Fruit fly (Drosophila melanogaster) whole organism, embryonic: ENCODE measurements around the gene VhaPPA1-2.
A peak's percentile ranks its signal among the peaks of the same experiment; 100 is the strongest.

ENCODE experiments used
- Atf-2 ChIP-seq: fragments of 200-800 bp; sonication (Bioruptor generic); optimal IDR thresholded peaks from 2 replicates; lab custom pipeline; 2016; ENCODE audit warnings: missing biosample characterization, missing genetic modification characterization
- B-H1 ChIP-seq: fragments of 200-800 bp; sonication (Bioruptor generic); IDR thresholded peaks from 3 replicates; pipeline ENCODE4 v1.3.6; 2022; ENCODE audit warnings: missing biosample characterization, missing genetic modification characterization
- BEAF-32 ChIP-seq: fragments of 200-800 bp; sonication (Bioruptor generic); optimal IDR thresholded peaks from 3 replicates; lab custom pipeline; 2017; ENCODE audit warnings: missing biosample characterization, missing genetic modification characterization, mild to moderate bottlenecking, moderate library complexity, missing genetic modification reagents
- Blimp-1 ChIP-seq: fragments of 200-800 bp; sonication (Bioruptor generic); optimal IDR thresholded peaks from 3 replicates; lab custom pipeline; 2018; ENCODE audit warnings: missing biosample characterization, missing genetic modification characterization, mild to moderate bottlenecking, moderate library complexity, missing genetic modification reagents
- CG10274 ChIP-seq: fragments of 200-800 bp; sonication (Bioruptor generic); optimal IDR thresholded peaks from 3 replicates; lab custom pipeline; 2017; ENCODE audit warnings: missing biosample characterization, mild to moderate bottlenecking, missing genetic modification characterization
- CG10959 ChIP-seq: fragments of 200-800 bp; sonication (Bioruptor generic); IDR thresholded peaks from 2 replicates; pipeline ENCODE4 v1.3.6; 2022; ENCODE audit warnings: missing biosample characterization, missing genetic modification characterization
- CG13123 ChIP-seq: fragments of 200-800 bp; sonication (Bioruptor generic); optimal IDR thresholded peaks from 2 replicates; lab custom pipeline; 2016; ENCODE audit warnings: missing biosample characterization, missing genetic modification characterization
- CG13894 ChIP-seq: fragments of 200-800 bp; sonication (Bioruptor generic); optimal IDR thresholded peaks from 3 replicates; lab custom pipeline; 2018; ENCODE audit warnings: missing biosample characterization, mild to moderate bottlenecking, missing genetic modification characterization, moderate library complexity
- CG14014 ChIP-seq: fragments of 200-800 bp; sonication (Bioruptor generic); IDR thresholded peaks from 2 replicates; pipeline ENCODE4 v1.3.6; 2022; ENCODE audit warnings: missing biosample characterization, missing genetic modification characterization
- CG15269 ChIP-seq: fragments of 200-800 bp; sonication (Bioruptor generic); optimal IDR thresholded peaks from 2 replicates; lab custom pipeline; 2018; ENCODE audit warnings: missing biosample characterization, mild to moderate bottlenecking, missing genetic modification characterization, moderate library complexity
- CG15696 ChIP-seq: fragments of 200-800 bp; sonication (Bioruptor generic); optimal IDR thresholded peaks from 2 replicates; lab custom pipeline; 2019; ENCODE audit warnings: missing biosample characterization, mild to moderate bottlenecking, missing genetic modification characterization, moderate library complexity
- CG17186 ChIP-seq: fragments of 200-800 bp; sonication (Bioruptor generic); optimal IDR thresholded peaks from 3 replicates; lab custom pipeline; 2017; ENCODE audit warnings: missing biosample characterization, missing genetic modification reagents, missing genetic modification characterization
- CG17912 ChIP-seq: fragments of 200-800 bp; sonication (Bioruptor generic); optimal IDR thresholded peaks from 2 replicates; lab custom pipeline; 2018; ENCODE audit warnings: missing biosample characterization, mild to moderate bottlenecking, missing genetic modification characterization
- CG2712 ChIP-seq: fragments of 200-800 bp; optimal IDR thresholded peaks from 3 replicates; lab custom pipeline; 2019; ENCODE audit warnings: missing biosample characterization, mild to moderate bottlenecking, missing genetic modification characterization, moderate library complexity
- CG2875 ChIP-seq: fragments of 200-800 bp; sonication (Bioruptor generic); optimal IDR thresholded peaks from 2 replicates; lab custom pipeline; 2017; ENCODE audit warnings: missing biosample characterization, mild to moderate bottlenecking, missing genetic modification characterization, missing genetic modification reagents
- CG32532 ChIP-seq: fragments of 200-800 bp; sonication (Bioruptor generic); IDR thresholded peaks from 2 replicates; pipeline ENCODE4 v1.3.6; 2022; ENCODE audit warnings: missing biosample characterization, missing genetic modification characterization
- CG3281 ChIP-seq: fragments of 200-800 bp; sonication (Bioruptor generic); optimal IDR thresholded peaks from 3 replicates; lab custom pipeline; 2017; ENCODE audit warnings: missing biosample characterization, mild to moderate bottlenecking, missing genetic modification characterization
- CG4328 ChIP-seq: fragments of 200-800 bp; sonication (Bioruptor generic); optimal IDR thresholded peaks from 3 replicates; lab custom pipeline; 2017; ENCODE audit warnings: missing biosample characterization, missing genetic modification reagents, missing genetic modification characterization
- CG6654 ChIP-seq: fragments of 200-800 bp; sonication (Bioruptor generic); optimal IDR thresholded peaks from 2 replicates; lab custom pipeline; 2017; ENCODE audit warnings: missing biosample characterization, mild to moderate bottlenecking, missing genetic modification characterization
- CG7928 ChIP-seq: fragments of 200-800 bp; sonication (Bioruptor generic); optimal IDR thresholded peaks from 2 replicates; lab custom pipeline; 2017; ENCODE audit warnings: missing biosample characterization, mild to moderate bottlenecking, missing genetic modification characterization
- CG9215 ChIP-seq: fragments of 200-800 bp; sonication (Bioruptor generic); IDR thresholded peaks from 2 replicates; pipeline ENCODE4 v1.3.6; 2022; ENCODE audit warnings: missing biosample characterization, missing genetic modification characterization
- CG9876 ChIP-seq: fragments of 200-800 bp; sonication (Bioruptor generic); optimal IDR thresholded peaks from 2 replicates; lab custom pipeline; 2016; ENCODE audit warnings: missing biosample characterization, missing genetic modification characterization
- Camta ChIP-seq: fragments of 200-800 bp; sonication (Bioruptor generic); optimal IDR thresholded peaks from 2 replicates; lab custom pipeline; 2016; ENCODE audit warnings: missing biosample characterization, missing genetic modification characterization
- CrebB ChIP-seq: fragments of 200-800 bp; sonication (Bioruptor generic); optimal IDR thresholded peaks from 3 replicates; lab custom pipeline; 2018; ENCODE audit warnings: missing biosample characterization, mild to moderate bottlenecking, missing genetic modification characterization
- Doc3 ChIP-seq: fragments of 200-800 bp; sonication (Bioruptor generic); IDR thresholded peaks from 3 replicates; pipeline ENCODE4 v1.3.6; 2022; ENCODE audit warnings: missing biosample characterization, missing genetic modification characterization; ENCODE audit not compliant: partially characterized antibody
- Drgx ChIP-seq: fragments of 200-800 bp; sonication (Bioruptor generic); IDR thresholded peaks from 2 replicates; pipeline ENCODE4 v1.3.6; 2022; ENCODE audit warnings: missing biosample characterization, missing genetic modification characterization
- E2f2 ChIP-seq: fragments of 200-800 bp; sonication (Bioruptor generic); IDR thresholded peaks from 2 replicates; pipeline ENCODE4 v1.3.6; 2022; ENCODE audit warnings: missing biosample characterization, missing genetic modification characterization
- Hr39 ChIP-seq: fragments of >200 bp; optimal IDR thresholded peaks from 2 replicates; lab custom pipeline; 2017
- NC2α ChIP-seq: fragments of 200-800 bp; sonication (Bioruptor generic); optimal IDR thresholded peaks from 2 replicates; lab custom pipeline; 2016; ENCODE audit warnings: missing biosample characterization, missing genetic modification characterization
- Six4 ChIP-seq: fragments of 200-800 bp; sonication (Bioruptor generic); optimal IDR thresholded peaks from 2 replicates; lab custom pipeline; 2016; ENCODE audit warnings: missing biosample characterization, missing genetic modification characterization
- Ssrp ChIP-seq: fragments of 200-800 bp; sonication (Bioruptor generic); optimal IDR thresholded peaks from 2 replicates; lab custom pipeline; 2018; ENCODE audit warnings: missing biosample characterization, mild to moderate bottlenecking, missing genetic modification characterization, moderate library complexity
- Taf1 ChIP-seq: fragments of 200-800 bp; sonication (Bioruptor generic); IDR thresholded peaks from 2 replicates; pipeline ENCODE4 v1.3.6; 2022; ENCODE audit warnings: missing biosample characterization, missing genetic modification characterization
- abd-A ChIP-seq: fragments of 200-800 bp; sonication (Bioruptor generic); optimal IDR thresholded peaks from 3 replicates; lab custom pipeline; 2019; ENCODE audit warnings: missing biosample characterization, mild to moderate bottlenecking, missing genetic modification characterization, moderate library complexity
- ato ChIP-seq: fragments of 200-800 bp; sonication (Bioruptor generic); IDR thresholded peaks from 2 replicates; pipeline ENCODE4 v1.3.6; 2022; ENCODE audit warnings: missing biosample characterization, missing genetic modification characterization; ENCODE audit not compliant: partially characterized antibody
- cato ChIP-seq: fragments of 200-800 bp; sonication (Bioruptor generic); optimal IDR thresholded peaks from 2 replicates; lab custom pipeline; 2016; ENCODE audit warnings: missing biosample characterization, missing genetic modification characterization, borderline replicate concordance
- chif ChIP-seq, 2 experiments: fragments of 200-800 bp; sonication (Bioruptor generic); optimal IDR thresholded peaks; 3 replicates each; lab custom pipeline; 2016; ENCODE audit warnings: missing biosample characterization in 2 of 2, missing genetic modification characterization in 2 of 2
- dmrt99B ChIP-seq: fragments of 200-800 bp; sonication (Bioruptor generic); optimal IDR thresholded peaks from 2 replicates; lab custom pipeline; 2018; ENCODE audit warnings: missing biosample characterization, mild to moderate bottlenecking, missing genetic modification characterization, moderate library complexity
- ems ChIP-seq: fragments of 200-800 bp; sonication (Bioruptor generic); optimal IDR thresholded peaks from 3 replicates; lab custom pipeline; 2016; ENCODE audit warnings: missing biosample characterization, missing genetic modification characterization
- gsb-n ChIP-seq: fragments of 200-800 bp; sonication (Bioruptor generic); optimal IDR thresholded peaks from 3 replicates; lab custom pipeline; 2018; ENCODE audit warnings: missing biosample characterization, mild to moderate bottlenecking, missing genetic modification characterization
- luna ChIP-seq: fragments of 200-800 bp; sonication (Bioruptor generic); optimal IDR thresholded peaks from 2 replicates; lab custom pipeline; 2016; ENCODE audit warnings: missing biosample characterization, missing genetic modification characterization
- mirr ChIP-seq: fragments of 200-800 bp; sonication (Bioruptor generic); optimal IDR thresholded peaks from 3 replicates; lab custom pipeline; 2018; ENCODE audit warnings: missing biosample characterization, mild to moderate bottlenecking, missing genetic modification characterization
- nom ChIP-seq: fragments of 200-800 bp; sonication (Bioruptor generic); optimal IDR thresholded peaks from 2 replicates; lab custom pipeline; 2017; ENCODE audit warnings: missing biosample characterization, missing genetic modification characterization, mild to moderate bottlenecking, moderate library complexity, missing genetic modification reagents
- org-1 ChIP-seq: fragments of 200-800 bp; sonication (Bioruptor generic); optimal IDR thresholded peaks from 2 replicates; lab custom pipeline; 2017; ENCODE audit warnings: missing biosample characterization, missing genetic modification characterization
- pum ChIP-seq: fragments of 200-800 bp; sonication (Bioruptor generic); optimal IDR thresholded peaks from 2 replicates; lab custom pipeline; 2016; ENCODE audit warnings: missing biosample characterization, missing genetic modification characterization
- slbo ChIP-seq: fragments of 200-800 bp; sonication (Bioruptor generic); IDR thresholded peaks from 2 replicates; pipeline ENCODE4 v1.3.6; 2022; ENCODE audit warnings: missing biosample characterization, missing genetic modification characterization
- stwl ChIP-seq: fragments of 200-800 bp; sonication (Bioruptor generic); optimal IDR thresholded peaks from 3 replicates; lab custom pipeline; 2018; ENCODE audit warnings: missing biosample characterization, mild to moderate bottlenecking, missing genetic modification characterization, moderate library complexity
- tio ChIP-seq: fragments of 200-800 bp; sonication (Bioruptor generic); optimal IDR thresholded peaks from 2 replicates; lab custom pipeline; 2017; ENCODE audit warnings: missing biosample characterization, missing genetic modification characterization, inconsistent platforms
- tll ChIP-seq, 2 experiments: fragments of 200-800 bp in 1 of 2; fragments of >200 bp in 1 of 2; sonication (Bioruptor generic) in 1 of 2; optimal IDR thresholded peaks; 2 replicates each; lab custom pipeline; 2017 to 2019; ENCODE audit warnings: missing biosample characterization in 2 of 2, missing genetic modification characterization in 2 of 2, mild to moderate bottlenecking in 1 of 2, moderate library complexity in 1 of 2
- tna ChIP-seq: fragments of 200-800 bp; sonication (Bioruptor generic); IDR thresholded peaks from 2 replicates; pipeline ENCODE4 v1.3.6; 2022; ENCODE audit warnings: missing biosample characterization, missing genetic modification characterization; ENCODE audit not compliant: partially characterized antibody
- wdn ChIP-seq: fragments of 200-800 bp; sonication (Bioruptor generic); IDR thresholded peaks from 2 replicates; pipeline ENCODE4 v1.3.6; 2022; ENCODE audit warnings: missing biosample characterization, missing genetic modification characterization

The VhaPPA1-2 gene

dm6 chr3R:14853767-14854191 is 46.3 kb downstream of the VhaPPA1-2 start (continued):
- TF ChIP-seq Atf-2: no peak
- peak; percentile 2 for TF ChIP-seq dmrt99B (tag; lab: Kevin White, UChicago)
- peak; percentile 16 for TF ChIP-seq stwl
- TF ChIP-seq pum (GFP tag; lab: Kevin White, UChicago): no peak
- TF ChIP-seq Camta (GFP tag; lab: Kevin White, UChicago): peak; percentile 32
- no peak for TF ChIP-seq chif (GFP tag; optimal IDR thresholded peaks at IDR 0.05; lab: Kevin White, UChicago)
- TF ChIP-seq CG6654 (GFP tag; lab: Kevin White, UChicago): no peak
- no peak for TF ChIP-seq slbo (GFP tag; lab: Robert Waterston, UW)
- TF ChIP-seq Blimp-1 (GFP tag; lab: Kevin White, UChicago): peak; percentile 30
- TF ChIP-seq cato: no peak
- TF ChIP-seq CG14014: peak; percentile 33; the same call in 1 of the 2 replicates
- no peak for TF ChIP-seq CG10274
- peak; percentile 66 for TF ChIP-seq CG13894 (tag; lab: Kevin White, UChicago)
- TF ChIP-seq gsb-n (tag; lab: Kevin White, UChicago): peak; percentile 11
- TF ChIP-seq CG13123 (GFP tag; lab: Kevin White, UChicago): no peak
- TF ChIP-seq luna: peak; percentile 24
- TF ChIP-seq CG9876 (GFP tag; lab: Kevin White, UChicago): no peak
- TF ChIP-seq org-1 (GFP tag; lab: Kevin White, UChicago): peak; percentile 9
- peak; percentile 80 for TF ChIP-seq CrebB
- TF ChIP-seq BEAF-32 (GFP tag; lab: Kevin White, UChicago): no peak
- peak; percentile 75 for TF ChIP-seq nom (GFP tag; lab: Kevin White, UChicago)
- TF ChIP-seq Six4 (GFP tag; lab: Kevin White, UChicago): no peak
- peak; percentile 5 for TF ChIP-seq ems (GFP tag; lab: Kevin White, UChicago)
- TF ChIP-seq CG2712 (tag; lab: Kevin White, UChicago): no peak
- no peak for TF ChIP-seq B-H1 (GFP tag; lab: Robert Waterston, UW)
- TF ChIP-seq Taf1 (GFP tag; lab: Robert Waterston, UW): no peak
- TF ChIP-seq CG17912 (GFP tag; lab: Kevin White, UChicago): no peak
- peak; percentile 86; the same call in 1 of the 2 replicates for TF ChIP-seq CG32532 (GFP tag; lab: Robert Waterston, UW)
- TF ChIP-seq CG4328: peak; percentile 39
- peak; percentile 3 for TF ChIP-seq CG15269 (tag; lab: Kevin White, UChicago)
- no peak for TF ChIP-seq CG17186
- TF ChIP-seq CG7928 (GFP tag; lab: Kevin White, UChicago): no peak
- TF ChIP-seq tna: no peak
- TF ChIP-seq wdn (GFP tag; lab: Robert Waterston, UW): 0 out of 2 replicates have a peak, but pooled peaks have one; percentile 29
- TF ChIP-seq ato: no peak
- TF ChIP-seq Drgx (GFP tag; lab: Robert Waterston, UW): peak; percentile 57
- no peak for TF ChIP-seq CG15696 (tag; lab: Kevin White, UChicago)
- no peak for TF ChIP-seq CG9215 (GFP tag; lab: Robert Waterston, UW)
- TF ChIP-seq abd-A (tag; lab: Kevin White, UChicago): peak; percentile 26
- no peak for TF ChIP-seq tio (GFP tag; lab: Kevin White, UChicago)
- no peak for TF ChIP-seq Ssrp (tag; lab: Kevin White, UChicago)
- peak; percentile 82 for TF ChIP-seq CG3281 (GFP tag; lab: Kevin White, UChicago)
- TF ChIP-seq CG10959 (GFP tag; lab: Robert Waterston, UW): 0 out of 2 replicates have a peak, but pooled peaks have one; percentile 8
- TF ChIP-seq CG2875 (GFP tag; lab: Kevin White, UChicago): no peak
- peak; percentile 88 for TF ChIP-seq mirr (GFP tag; lab: Kevin White, UChicago)
- TF ChIP-seq NC2α (GFP tag; lab: Kevin White, UChicago): no peak
- peak; percentile 31; the same call in 1 of the 2 replicates for TF ChIP-seq E2f2 (GFP tag; lab: Robert Waterston, UW)
- no peak for TF ChIP-seq Hr39
- TF ChIP-seq Doc3: no peak
- TF ChIP-seq tll (GFP tag; optimal IDR thresholded peaks at IDR 0.05; lab: Kevin White, UChicago): peak in 1 of 2 experiments; percentile 97
